Worm (Caenorhabditis elegans): ENCODE measurements around the gene cyp-13A10.

cyp-13A10 gene

DNA sequence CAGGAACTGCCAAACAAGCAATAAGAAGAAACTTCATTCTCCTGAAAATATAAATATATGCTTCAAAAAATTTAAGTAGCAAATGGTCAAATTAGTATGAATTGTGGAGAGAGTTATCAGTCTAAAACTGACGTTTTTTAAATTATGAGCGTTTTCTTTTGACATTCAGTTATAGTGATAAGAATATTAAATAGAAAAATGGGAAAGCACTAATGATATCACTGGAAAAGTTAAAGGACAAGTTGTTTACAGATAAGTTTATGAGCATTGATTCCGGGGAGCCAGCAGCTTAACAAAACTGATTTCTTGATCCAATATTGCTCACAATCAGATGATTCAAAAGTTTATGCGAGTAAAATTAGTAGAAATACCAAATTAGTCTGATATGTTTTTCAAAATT lies 2.3 kb downstream of the cyp-13A10 start, which contains the start of gene ZK1320.3:
TSS of gene ZK1320.3 (minus strand) at position 41 of the 400 bp plus-strand sequence.
- TF ChIP-seq nhr-80 (tag; optimal IDR thresholded peaks at IDR 0.05) (peak; percentile 56), hlh-26 (GFP tag; conservative IDR thresholded peaks at IDR 0.05) (no peak)

DNA sequence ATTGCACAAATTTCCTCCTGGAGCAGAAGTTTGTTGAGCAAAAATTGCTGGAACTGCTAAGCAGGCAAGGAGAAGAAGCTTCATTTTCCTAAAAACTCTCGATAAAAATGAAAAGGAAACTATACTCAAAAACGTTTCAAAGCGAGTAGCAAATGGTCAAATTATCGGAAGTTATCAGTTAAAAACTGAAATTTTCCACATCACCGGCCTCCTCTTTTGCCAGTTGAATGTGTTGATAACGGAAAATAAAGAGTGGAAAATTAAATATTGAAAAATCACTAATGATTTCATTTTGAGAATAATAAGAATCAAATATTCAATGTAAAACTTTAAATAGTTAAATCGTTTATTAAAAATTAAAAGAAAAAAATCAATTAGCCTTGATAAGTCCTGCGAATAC lies 3.8 kb downstream of the cyp-13A10 start, which contains the start of gene ZK1320.2:
TSS of gene ZK1320.2 (minus strand) at position 88 of the 400 bp plus-strand sequence.
- TF ChIP-seq nfya-1 (tag; optimal IDR thresholded peaks at IDR 0.05; ENCODE audit: borderline replicate concordance, insufficient read depth) (no peak), F49E8.2 (tag; optimal IDR thresholded peaks at IDR 0.05; ENCODE audit: insufficient read depth) (no peak), nhr-80 (tag; optimal IDR thresholded peaks at IDR 0.05) (peak; percentile 48), let-607 (tag; optimal IDR thresholded peaks at IDR 0.05) (peak in 1 of 2 experiments; percentile 7), B0336.3 (GFP tag; IDR thresholded peaks at IDR 0.05) (no peak)

ce11 chrII:9656210-9656755 lies 6.4 kb downstream of the cyp-13A10 start, which contains the start of gene gstk-1:
gstk-1 (plus strand) TSS chrII:9656705.
- peak; percentile 26; the same call in 1 of the 2 replicates for TF ChIP-seq hmg-1.2 (GFP tag; IDR thresholded peaks at IDR 0.05)
- TF ChIP-seq hsf-1 (GFP tag; IDR thresholded peaks at IDR 0.05): no peak
- no peak for TF ChIP-seq ccch-3 (GFP tag; optimal IDR thresholded peaks at IDR 0.05)
- no peak for TF ChIP-seq ceh-79 (tag; optimal IDR thresholded peaks at IDR 0.05)
- TF ChIP-seq ztf-25 (GFP tag; IDR thresholded peaks at IDR 0.05): no peak
- TF ChIP-seq lag-1 (GFP tag; IDR thresholded peaks at IDR 0.05): no peak
- no peak for TF ChIP-seq sdz-38 (tag; optimal IDR thresholded peaks at IDR 0.05)
- TF ChIP-seq lin-40 (tag; optimal IDR thresholded peaks at IDR 0.05): peak; percentile 17
- TF ChIP-seq ztf-22 (GFP tag; optimal IDR thresholded peaks at IDR 0.05): no peak
- no peak for TF ChIP-seq unc-130 (GFP tag; optimal IDR thresholded peaks at IDR 0.05)
- no peak for TF ChIP-seq lin-26 (GFP tag; IDR thresholded peaks at IDR 0.05)
- TF ChIP-seq madf-6 (GFP tag; IDR thresholded peaks at IDR 0.05): no peak
- TF ChIP-seq nfyb-1 (GFP tag; IDR thresholded peaks at IDR 0.05): no peak
- TF ChIP-seq bed-2 (GFP tag; IDR thresholded peaks at IDR 0.05): no peak
- peak; percentile 53 for TF ChIP-seq nhr-80 (tag; optimal IDR thresholded peaks at IDR 0.05)
- TF ChIP-seq hrde-1 (tag; optimal IDR thresholded peaks at IDR 0.05; ENCODE audit: borderline replicate concordance): no peak

ce11 chrII:9655530-9656139 lies 7.0 kb downstream of the cyp-13A10 start, which contains the start of gene ZK1307.1:
ZK1307.1 (minus strand) TSS chrII:9655580.
- no peak for TF ChIP-seq C06A6.2 (GFP tag; conservative IDR thresholded peaks at IDR 0.05)
- no peak for TF ChIP-seq ztf-6 (GFP tag; IDR thresholded peaks at IDR 0.05)
- TF ChIP-seq rpc-1 (optimal IDR thresholded peaks at IDR 0.05): no peak
- no peak for TF ChIP-seq rpc-1 (tag; optimal IDR thresholded peaks at IDR 0.05)
- TF ChIP-seq bed-2 (GFP tag; IDR thresholded peaks at IDR 0.05): no peak

ce11 chrII:9653679-9654078 lies 9.0 kb downstream of the cyp-13A10 start, which contains the start of gene ZK1307.2:
ZK1307.2 (minus strand) TSS chrII:9653952.
- TF ChIP-seq ceh-58 (GFP tag; IDR thresholded peaks at IDR 0.05) (no peak), F39B2.1 (GFP tag; IDR thresholded peaks at IDR 0.05) (no peak), cebp-2 (GFP tag; IDR thresholded peaks at IDR 0.05) (no peak), F57A8.1 (GFP tag; optimal IDR thresholded peaks at IDR 0.05) (no peak), Y53G8AR.9 (GFP tag; conservative IDR thresholded peaks at IDR 0.05) (no peak), snpc-3.4 (tag; optimal IDR thresholded peaks at IDR 0.05) (no peak), F37B4.10 (GFP tag; IDR thresholded peaks at IDR 0.05) (no peak), ceh-91 (GFP tag; IDR thresholded peaks at IDR 0.05) (no peak), aptf-2 (GFP tag; conservative IDR thresholded peaks at IDR 0.05) (no peak), mes-4 (tag; optimal IDR thresholded peaks at IDR 0.05) (no peak), F55B11.4 (tag; optimal IDR thresholded peaks at IDR 0.05; ENCODE audit: borderline replicate concordance, insufficient read depth) (no peak), tbp1 (GFP tag; optimal IDR thresholded peaks at IDR 0.05) (no peak), nhr-179 (tag; optimal IDR thresholded peaks at IDR 0.05) (no peak), let-526 (GFP tag; IDR thresholded peaks at IDR 0.05) (no peak), B0261.1 (tag; optimal IDR thresholded peaks at IDR 0.05) (no peak), C06A6.2 (GFP tag; conservative IDR thresholded peaks at IDR 0.05) (no peak), ztf-3 (GFP tag; optimal IDR thresholded peaks at IDR 0.05) (no peak), ztf-25 (GFP tag; IDR thresholded peaks at IDR 0.05) (no peak), hrde-1 (tag; optimal IDR thresholded peaks at IDR 0.05; ENCODE audit: borderline replicate concordance) (no peak), nfyb-1 (GFP tag; IDR thresholded peaks at IDR 0.05) (no peak)

Measured in whole organism, young adult.